Worm (Caenorhabditis elegans) whole organism, L4/young adult: ENCODE measurements around the gene Y45F3A.8.

Experiments used
- W03F9.2 ChIP-seq: fragments of 150-350 bp; optimal IDR thresholded peaks from 2 replicates; lab custom pipeline; 2014; ENCODE audit warnings: missing biosample characterization, missing genetic modification characterization
- dao-5 ChIP-seq: sonication (generic microtip); optimal IDR thresholded peaks from 2 replicates; lab custom pipeline; 2016; ENCODE audit warnings: missing genotype, missing genetic modification characterization, moderate library complexity, missing compliant biosample characterization

ce11 chrIII:10595066-10595465 lies 2.4 kb upstream of the Y45F3A.8 start, which contains the start of gene Y45F3A.9:
- TF ChIP-seq W03F9.2 (tag; lab: Kevin White, UChicago) (no peak), dao-5 (tag; lab: Kevin White, UChicago) (no peak)
